Worm (Caenorhabditis elegans): ENCODE results near the gene F13D11.3.
A peak's percentile ranks its signal among the peaks of the same experiment; 100 is the strongest.

Gene F13D11.3

ce11 chrX:5841060-5841642 lies 35.4 kb upstream of the F13D11.3 start, which contains the start of gene puf-9 (continued):
- no peak for TF ChIP-seq xnd-1 (tag; optimal IDR thresholded peaks at IDR 0.05)
- peak; percentile 98 to 99 for TF ChIP-seq let-607 (tag; optimal IDR thresholded peaks at IDR 0.05)
- peak; percentile 95 for TF ChIP-seq dox-1 (GFP tag; IDR thresholded peaks at IDR 0.05)
- TF ChIP-seq pha-4 (tag; optimal IDR thresholded peaks at IDR 0.05), result peak; percentile 98
- TF ChIP-seq efl-1 (GFP tag; optimal IDR thresholded peaks at IDR 0.05), result no peak
- TF ChIP-seq ceh-100 (GFP tag; IDR thresholded peaks at IDR 0.05), result peak; percentile 56
- 0 out of 2 replicates have a peak, but pooled peaks have one; percentile 55 for TF ChIP-seq aptf-2 (GFP tag; conservative IDR thresholded peaks at IDR 0.05)
- TF ChIP-seq nhr-90 (tag; optimal IDR thresholded peaks at IDR 0.05), result peak; percentile 95
- peak; percentile 83 for TF ChIP-seq rcor-1 (GFP tag; IDR thresholded peaks at IDR 0.05)
- TF ChIP-seq ceh-27 (GFP tag; optimal IDR thresholded peaks at IDR 0.05), result peak; percentile 99
- peak; percentile 88 for TF ChIP-seq cebp-2 (GFP tag; IDR thresholded peaks at IDR 0.05)
- no peak for TF ChIP-seq hsf-1 (GFP tag; IDR thresholded peaks at IDR 0.05)
- peak; percentile 92 for TF ChIP-seq Y67H2A.10 (GFP tag; conservative IDR thresholded peaks at IDR 0.05)
- peak; percentile 11 for TF ChIP-seq akir-1 (GFP tag; optimal IDR thresholded peaks at IDR 0.05)
- peak; percentile 97 for TF ChIP-seq pbrm-1 (GFP tag; IDR thresholded peaks at IDR 0.05)
- peak; percentile 32 for TF ChIP-seq dpl-1 (GFP tag; optimal IDR thresholded peaks at IDR 0.05)
- TF ChIP-seq him-1 (tag; optimal IDR thresholded peaks at IDR 0.05), result no peak
- TF ChIP-seq nhr-120 (GFP tag; IDR thresholded peaks at IDR 0.05), result 0 out of 2 replicates have a peak, but pooled peaks have one; percentile 25
- TF ChIP-seq rec-8 (tag; optimal IDR thresholded peaks at IDR 0.05), result no peak
- TF ChIP-seq B0336.3 (GFP tag; IDR thresholded peaks at IDR 0.05), result peak; percentile 97
- TF ChIP-seq lin-26 (GFP tag; IDR thresholded peaks at IDR 0.05), result peak; percentile 90
- TF ChIP-seq F39B2.1 (GFP tag; IDR thresholded peaks at IDR 0.05), result 0 out of 2 replicates have a peak, but pooled peaks have one; percentile 44
- TF ChIP-seq egl-18 (GFP tag; IDR thresholded peaks at IDR 0.05), result peak; percentile 82
- TF ChIP-seq snpc-1.3 (tag; optimal IDR thresholded peaks at IDR 0.05; ENCODE audit: insufficient read depth), result no peak
- TF ChIP-seq madf-6 (GFP tag; IDR thresholded peaks at IDR 0.05), result peak; percentile 47
- no peak for TF ChIP-seq F37B4.10 (GFP tag; IDR thresholded peaks at IDR 0.05)
- 0 out of 2 replicates have a peak, but pooled peaks have one; percentile 42 for TF ChIP-seq Y53F4B.3 (GFP tag; IDR thresholded peaks at IDR 0.05)
- TF ChIP-seq Y56A3A.18 (GFP tag; IDR thresholded peaks at IDR 0.05), result peak; percentile 85
- peak; percentile 99 for TF ChIP-seq somi-1 (GFP tag; optimal IDR thresholded peaks at IDR 0.05)
- no peak for TF ChIP-seq ztf-28 (GFP tag; IDR thresholded peaks at IDR 0.05)
- TF ChIP-seq snpc-1.1 (tag; optimal IDR thresholded peaks at IDR 0.05; ENCODE audit: insufficient read depth), result no peak
- TF ChIP-seq ztf-22 (GFP tag; optimal IDR thresholded peaks at IDR 0.05), result peak; percentile 97
- TF ChIP-seq unc-130 (GFP tag; optimal IDR thresholded peaks at IDR 0.05), result no peak
- TF ChIP-seq attf-5 (GFP tag; optimal IDR thresholded peaks at IDR 0.05), result peak; percentile 97
- peak; percentile 74; the same call in 1 of the 2 replicates for TF ChIP-seq egrh-3 (GFP tag; IDR thresholded peaks at IDR 0.05)
- TF ChIP-seq tbx-9 (tag; optimal IDR thresholded peaks at IDR 0.05; ENCODE audit: borderline replicate concordance), result no peak
- peak; percentile 95 for TF ChIP-seq nfyb-1 (GFP tag; IDR thresholded peaks at IDR 0.05)
- no peak for TF ChIP-seq hrde-1 (tag; optimal IDR thresholded peaks at IDR 0.05; ENCODE audit: borderline replicate concordance)
- TF ChIP-seq sea-2 (GFP tag; IDR thresholded peaks at IDR 0.05), result peak; percentile 22; the same call in 1 of the 2 replicates
- no peak for TF ChIP-seq lag-1 (GFP tag; IDR thresholded peaks at IDR 0.05)
- TF ChIP-seq ets-4 (GFP tag; optimal IDR thresholded peaks at IDR 0.05), result peak; percentile 89
- TF ChIP-seq Y53G8AR.9 (GFP tag; conservative IDR thresholded peaks at IDR 0.05), result peak; percentile 92
- peak; percentile 82 for TF ChIP-seq lin-54 (GFP tag; optimal IDR thresholded peaks at IDR 0.05)
- TF ChIP-seq F22D6.2 (tag; optimal IDR thresholded peaks at IDR 0.05), result peak; percentile 93
- peak; percentile 37 for TF ChIP-seq B0261.1 (tag; optimal IDR thresholded peaks at IDR 0.05)
- TF ChIP-seq repo-1 (tag; optimal IDR thresholded peaks at IDR 0.05), result peak; percentile 78
- TF ChIP-seq F52B5.7 (tag; optimal IDR thresholded peaks at IDR 0.05), result peak; percentile 68

Data from whole organism, young adult.